Worm (Caenorhabditis elegans): Measurements from ENCODE around the gene D2062.13.

- no peak for TF ChIP-seq lin-14 (GFP tag; optimal IDR thresholded peaks at IDR 0.05)
- TF ChIP-seq snu-23 (GFP tag; optimal IDR thresholded peaks at IDR 0.05) = no peak
- no peak for TF ChIP-seq grh-1 (GFP tag; IDR thresholded peaks at IDR 0.05)
- no peak for TF ChIP-seq nhr-77 (tag; optimal IDR thresholded peaks at IDR 0.05)
- no peak for TF ChIP-seq unc-62 (GFP tag; optimal IDR thresholded peaks at IDR 0.05)
- no peak for TF ChIP-seq ceh-82 (tag; optimal IDR thresholded peaks at IDR 0.05)
- TF ChIP-seq nhr-28 (tag; optimal IDR thresholded peaks at IDR 0.05) = no peak
- TF ChIP-seq mdl-1 (tag; optimal IDR thresholded peaks at IDR 0.05) = no peak
- TF ChIP-seq nhr-237 (tag; optimal IDR thresholded peaks at IDR 0.05) = no peak
- no peak for TF ChIP-seq ets-5 (GFP tag; IDR thresholded peaks at IDR 0.05)
- no peak for TF ChIP-seq egl-27 (tag; optimal IDR thresholded peaks at IDR 0.05)
These were observed 25.4 kb upstream of the D2062.13 start, which contains the start of the genes F33H12.7 and sri-39 for ce11 chrII:2586861-2587554.
